Fruit fly (Drosophila melanogaster) S2 (cell line): ENCODE data around the gene Saf-B.

ENCODE experiments used
- CG8478 ChIP-seq: fragments of >200 bp; optimal IDR thresholded peaks from 2 replicates; lab custom pipeline; 2018
- CTCF ChIP-seq, 2 experiments: fragments of >200 bp; optimal IDR thresholded peaks; 2 replicates each; lab custom pipeline; 2018

- no peak for TF ChIP-seq CTCF (optimal IDR thresholded peaks at IDR 0.05; lab: Kevin White, UChicago)
- no peak for TF ChIP-seq CG8478 (lab: Kevin White, UChicago)
These were observed 49.7 kb downstream of the Saf-B start for dm6 chr3R:24866976-24867375.
